Fruit fly (Drosophila melanogaster) whole organism, embryonic: ENCODE data around the gene CG32487.
A peak's percentile ranks its signal among the peaks of the same experiment; 100 is the strongest.

Experiments
- Asciz ChIP-seq: fragments of 200-800 bp; sonication (Bioruptor generic); optimal IDR thresholded peaks from 2 replicates; lab custom pipeline; 2017; ENCODE audit warnings: missing biosample characterization, mild to moderate bottlenecking, missing genetic modification characterization, missing genetic modification reagents
- CG11398 ChIP-seq: fragments of 200-800 bp; sonication (Bioruptor generic); optimal IDR thresholded peaks from 2 replicates; lab custom pipeline; 2016; ENCODE audit warnings: missing biosample characterization, missing genetic modification characterization
- CG12659 ChIP-seq: fragments of 200-800 bp; sonication (Bioruptor generic); optimal IDR thresholded peaks from 3 replicates; lab custom pipeline; 2017; ENCODE audit warnings: mild to moderate bottlenecking, missing biosample characterization, missing genetic modification reagents, missing genetic modification characterization
- CG12744 ChIP-seq: fragments of 200-800 bp; sonication (Bioruptor generic); optimal IDR thresholded peaks from 2 replicates; lab custom pipeline; 2016; ENCODE audit warnings: missing biosample characterization, missing genetic modification characterization
- CG14667 ChIP-seq: fragments of 200-800 bp; sonication (Bioruptor generic); IDR thresholded peaks from 2 replicates; pipeline ENCODE4 v1.3.6; 2022; ENCODE audit warnings: missing biosample characterization, missing genetic modification characterization
- CG14860 ChIP-seq: fragments of 200-800 bp; sonication (Bioruptor generic); IDR thresholded peaks from 3 replicates; pipeline ENCODE4 v1.3.6; 2022; ENCODE audit warnings: missing biosample characterization, missing genetic modification characterization; ENCODE audit not compliant: partially characterized antibody
- CG1647 ChIP-seq: fragments of 200-800 bp; sonication (Bioruptor generic); optimal IDR thresholded peaks from 3 replicates; lab custom pipeline; 2016; ENCODE audit warnings: missing biosample characterization, missing genetic modification characterization
- CG17328 ChIP-seq: fragments of 200-800 bp; sonication (Bioruptor generic); IDR thresholded peaks from 2 replicates; pipeline ENCODE4 v1.3.6; 2022; ENCODE audit warnings: missing biosample characterization, missing genetic modification characterization
- CG17829 ChIP-seq: fragments of 200-800 bp; optimal IDR thresholded peaks from 2 replicates; lab custom pipeline; 2019; ENCODE audit warnings: missing biosample characterization, mild to moderate bottlenecking, missing genetic modification characterization, moderate library complexity
- CG2129 ChIP-seq: fragments of 200-800 bp; sonication (Bioruptor generic); IDR thresholded peaks from 2 replicates; pipeline ENCODE4 v1.3.6; 2022; ENCODE audit warnings: missing biosample characterization, missing genetic modification characterization; ENCODE audit not compliant: partially characterized antibody
- CG2199 ChIP-seq: fragments of 200-800 bp; sonication (Bioruptor generic); IDR thresholded peaks from 3 replicates; pipeline ENCODE4 v1.3.6; 2022; ENCODE audit warnings: missing biosample characterization, missing genetic modification characterization
- CG31388 ChIP-seq: fragments of 200-800 bp; sonication (Bioruptor generic); optimal IDR thresholded peaks from 2 replicates; lab custom pipeline; 2016; ENCODE audit warnings: missing biosample characterization, missing genetic modification characterization
- CG4328 ChIP-seq: fragments of 200-800 bp; sonication (Bioruptor generic); optimal IDR thresholded peaks from 3 replicates; lab custom pipeline; 2017; ENCODE audit warnings: missing biosample characterization, missing genetic modification reagents, missing genetic modification characterization
- CG4404 ChIP-seq: fragments of 200-800 bp; sonication (Bioruptor generic); IDR thresholded peaks from 2 replicates; pipeline ENCODE4 v1.3.6; 2022; ENCODE audit warnings: missing biosample characterization, missing genetic modification characterization
- CG4617 ChIP-seq: fragments of 200-800 bp; sonication (Bioruptor generic); optimal IDR thresholded peaks from 3 replicates; lab custom pipeline; 2016; ENCODE audit warnings: missing biosample characterization, missing genetic modification characterization, borderline replicate concordance
- CG6175 ChIP-seq: fragments of 200-800 bp; sonication (Bioruptor generic); IDR thresholded peaks from 3 replicates; pipeline ENCODE4 v1.3.6; 2022; ENCODE audit warnings: missing biosample characterization, missing genetic modification characterization
- CG6254 ChIP-seq: fragments of 200-800 bp; sonication (Bioruptor generic); optimal IDR thresholded peaks from 3 replicates; lab custom pipeline; 2017; ENCODE audit warnings: mild to moderate bottlenecking, missing biosample characterization, missing genetic modification reagents, missing genetic modification characterization
- CG7839 ChIP-seq: fragments of 200-800 bp; sonication (Bioruptor generic); optimal IDR thresholded peaks from 3 replicates; lab custom pipeline; 2018; ENCODE audit warnings: missing biosample characterization, mild to moderate bottlenecking, missing genetic modification characterization, moderate library complexity
- CG9797 ChIP-seq: fragments of 200-800 bp; sonication (Bioruptor generic); optimal IDR thresholded peaks from 3 replicates; lab custom pipeline; 2018; ENCODE audit warnings: missing biosample characterization, mild to moderate bottlenecking, missing genetic modification characterization
- CrebB ChIP-seq: fragments of 200-800 bp; sonication (Bioruptor generic); optimal IDR thresholded peaks from 3 replicates; lab custom pipeline; 2018; ENCODE audit warnings: missing biosample characterization, mild to moderate bottlenecking, missing genetic modification characterization
- Dip3 ChIP-seq: fragments of 200-800 bp; sonication (Bioruptor generic); optimal IDR thresholded peaks from 3 replicates; lab custom pipeline; 2016; ENCODE audit warnings: missing biosample characterization, missing genetic modification characterization
- Doc2 ChIP-seq: fragments of 200-800 bp; sonication (Bioruptor generic); IDR thresholded peaks from 2 replicates; pipeline ENCODE4 v1.3.6; 2022; ENCODE audit warnings: missing biosample characterization, missing genetic modification characterization
- ERR ChIP-seq: fragments of 200-800 bp; sonication (Bioruptor generic); optimal IDR thresholded peaks from 2 replicates; lab custom pipeline; 2016; ENCODE audit warnings: missing biosample characterization, missing genetic modification characterization
- Lim3 ChIP-seq: fragments of 200-800 bp; sonication (Bioruptor generic); IDR thresholded peaks from 2 replicates; pipeline ENCODE4 v1.3.6; 2022; ENCODE audit warnings: missing biosample characterization, missing genetic modification characterization
- MESR4 ChIP-seq: fragments of 200-800 bp; sonication (Bioruptor generic); optimal IDR thresholded peaks from 2 replicates; lab custom pipeline; 2018; ENCODE audit warnings: missing biosample characterization, mild to moderate bottlenecking, missing genetic modification characterization, moderate library complexity
- Nf-YC ChIP-seq: fragments of 200-800 bp; optimal IDR thresholded peaks from 3 replicates; lab custom pipeline; 2019; ENCODE audit warnings: missing biosample characterization, mild to moderate bottlenecking, missing genetic modification characterization, moderate library complexity
- Six4 ChIP-seq: fragments of 200-800 bp; sonication (Bioruptor generic); optimal IDR thresholded peaks from 2 replicates; lab custom pipeline; 2016; ENCODE audit warnings: missing biosample characterization, missing genetic modification characterization
- Sox102F ChIP-seq: fragments of 200-800 bp; sonication (Bioruptor generic); optimal IDR thresholded peaks from 2 replicates; lab custom pipeline; 2018; ENCODE audit warnings: missing biosample characterization, mild to moderate bottlenecking, missing genetic modification characterization, moderate library complexity
- YL-1 ChIP-seq: fragments of 200-800 bp; sonication (Bioruptor generic); optimal IDR thresholded peaks from 3 replicates; lab custom pipeline; 2017; ENCODE audit warnings: missing biosample characterization, mild to moderate bottlenecking, missing genetic modification characterization
- abd-A ChIP-seq: fragments of 200-800 bp; sonication (Bioruptor generic); optimal IDR thresholded peaks from 3 replicates; lab custom pipeline; 2019; ENCODE audit warnings: missing biosample characterization, mild to moderate bottlenecking, missing genetic modification characterization, moderate library complexity
- ara ChIP-seq: fragments of 200-800 bp; sonication (Bioruptor generic); IDR thresholded peaks from 2 replicates; pipeline ENCODE4 v1.3.6; 2022; ENCODE audit warnings: missing biosample characterization, missing genetic modification characterization
- bcd ChIP-seq: fragments of 200-800 bp; sonication (Bioruptor generic); optimal IDR thresholded peaks from 2 replicates; lab custom pipeline; 2017; ENCODE audit warnings: missing biosample characterization, mild to moderate bottlenecking, missing genetic modification characterization
- bowl ChIP-seq: fragments of 200-800 bp; sonication (Bioruptor generic); IDR thresholded peaks from 2 replicates; pipeline ENCODE4 v1.3.6; 2022; ENCODE audit warnings: missing biosample characterization, missing genetic modification characterization
- chm ChIP-seq: fragments of 200-800 bp; sonication (Bioruptor generic); IDR thresholded peaks from 2 replicates; pipeline ENCODE4 v1.3.6; 2022; ENCODE audit warnings: missing biosample characterization, missing genetic modification characterization
- ci ChIP-seq: fragments of 200-800 bp; sonication (Bioruptor generic); IDR thresholded peaks from 3 replicates; pipeline ENCODE4 v1.3.6; 2022; ENCODE audit warnings: missing biosample characterization, missing genetic modification characterization
- crc ChIP-seq: fragments of 200-800 bp; sonication (Bioruptor generic); optimal IDR thresholded peaks from 2 replicates; lab custom pipeline; 2016; ENCODE audit warnings: missing biosample characterization, missing genetic modification characterization
- eve ChIP-seq, 2 experiments: fragments of >200 bp; optimal IDR thresholded peaks; 2 replicates each; lab custom pipeline; 2017; ENCODE audit warnings: missing biosample characterization in 2 of 2, missing genetic modification characterization in 2 of 2
- gce ChIP-seq: fragments of 200-800 bp; sonication (Bioruptor generic); IDR thresholded peaks from 3 replicates; pipeline ENCODE4 v1.3.6; 2022; ENCODE audit warnings: missing biosample characterization, missing genetic modification characterization
- hkb ChIP-seq, 2 experiments: fragments of 200-800 bp in 1 of 2; fragments of >200 bp in 1 of 2; sonication (Bioruptor generic) in 1 of 2; IDR thresholded peaks in 1 of 2; optimal IDR thresholded peaks in 1 of 2; 2 replicates each; pipeline versions ENCODE4 v1.3.6 to Lab custom; 2017 to 2022; ENCODE audit warnings: missing biosample characterization in 1 of 2, missing genetic modification characterization in 1 of 2
- lbe ChIP-seq: fragments of 200-800 bp; sonication (Bioruptor generic); optimal IDR thresholded peaks from 2 replicates; lab custom pipeline; 2016; ENCODE audit warnings: missing biosample characterization, mild to moderate bottlenecking, missing genetic modification characterization
- lmd ChIP-seq: fragments of 200-800 bp; sonication (Bioruptor generic); IDR thresholded peaks from 2 replicates; pipeline ENCODE4 v1.3.6; 2022; ENCODE audit warnings: missing biosample characterization, missing genetic modification characterization
- nerfin-2 ChIP-seq: fragments of 200-800 bp; sonication (Bioruptor generic); IDR thresholded peaks from 2 replicates; pipeline ENCODE4 v1.3.6; 2022; ENCODE audit warnings: missing biosample characterization, missing genetic modification characterization; ENCODE audit not compliant: partially characterized antibody
- otp ChIP-seq: fragments of 200-800 bp; sonication (Bioruptor generic); IDR thresholded peaks from 3 replicates; pipeline ENCODE4, ENCODE4 v1.3.6; 2022; ENCODE audit warnings: missing biosample characterization, missing genetic modification characterization
- pfk ChIP-seq: fragments of 200-800 bp; sonication (Bioruptor generic); optimal IDR thresholded peaks from 2 replicates; lab custom pipeline; 2018; ENCODE audit warnings: missing biosample characterization, mild to moderate bottlenecking, missing genetic modification characterization, moderate library complexity
- sim ChIP-seq: fragments of 200-800 bp; sonication (Bioruptor generic); IDR thresholded peaks from 2 replicates; pipeline ENCODE4 v1.3.6; 2022; ENCODE audit warnings: missing biosample characterization, missing genetic modification characterization
- sug ChIP-seq: fragments of 200-800 bp; optimal IDR thresholded peaks from 2 replicates; lab custom pipeline; 2019; ENCODE audit warnings: missing biosample characterization, mild to moderate bottlenecking, missing genetic modification characterization, moderate library complexity
- wek ChIP-seq: fragments of 200-800 bp; sonication (Bioruptor generic); optimal IDR thresholded peaks from 3 replicates; lab custom pipeline; 2018; ENCODE audit warnings: missing biosample characterization, mild to moderate bottlenecking, missing genetic modification characterization, moderate library complexity
- zen ChIP-seq: fragments of 200-800 bp; sonication (Bioruptor generic); optimal IDR thresholded peaks from 3 replicates; lab custom pipeline; 2018; ENCODE audit warnings: missing biosample characterization, mild to moderate bottlenecking, missing genetic modification characterization, moderate library complexity

The CG32487 gene

dm6 chr3L:3035769-3036583 is 18.9 kb upstream of the CG32487 start (continued):
- TF ChIP-seq CG6254 (GFP tag; lab: Kevin White, UChicago) (peak; percentile 80), CG7839 (tag; lab: Kevin White, UChicago) (peak; percentile 91), lbe (GFP tag; lab: Kevin White, UChicago) (peak; percentile 57), CG4328 (GFP tag; lab: Kevin White, UChicago) (peak; percentile 87), bowl (GFP tag; lab: Robert Waterston, UW) (peak; percentile 17; the same call in 1 of the 2 replicates), CG11398 (GFP tag; lab: Kevin White, UChicago) (peak; percentile 46), gce (GFP tag; lab: Robert Waterston, UW) (peak; percentile 60; the same call in 1 of the 3 replicates), CG17328 (GFP tag; lab: Robert Waterston, UW) (peak; percentile 82), hkb (optimal IDR thresholded peaks at IDR 0.05; lab: Kevin White, UChicago) (no peak), hkb (GFP tag; IDR thresholded peaks at IDR 0.05; lab: Robert Waterston, UW) (peak; percentile 88), eve (GFP tag; optimal IDR thresholded peaks at IDR 0.05; lab: Kevin White, UChicago) (peak in 1 of 2 experiments; percentile 9), pfk (GFP tag; lab: Kevin White, UChicago) (peak; percentile 9), ERR (GFP tag; lab: Kevin White, UChicago) (peak; percentile 40), MESR4 (no peak), CG14667 (GFP tag; lab: Robert Waterston, UW) (peak; percentile 50), Lim3 (GFP tag; lab: Robert Waterston, UW) (0 out of 2 replicates have a peak, but pooled peaks have one; percentile 8), CG4404 (GFP tag; lab: Robert Waterston, UW) (peak; percentile 70), ara (GFP tag; lab: Robert Waterston, UW) (peak; percentile 72), CG14860 (no peak), Dip3 (GFP tag; lab: Kevin White, UChicago) (peak; percentile 68), bcd (GFP tag; lab: Kevin White, UChicago) (peak; percentile 88), CG1647 (peak; percentile 42), nerfin-2 (GFP tag; lab: Robert Waterston, UW) (no peak), CG17829 (peak; percentile 87), CrebB (tag; lab: Kevin White, UChicago) (peak; percentile 82), CG4617 (GFP tag; lab: Kevin White, UChicago) (peak; percentile 5), zen (tag; lab: Kevin White, UChicago) (peak; percentile 83), wek (GFP tag; lab: Kevin White, UChicago) (peak; percentile 59), Doc2 (no peak), chm (GFP tag; lab: Robert Waterston, UW) (peak; percentile 73), Asciz (GFP tag; lab: Kevin White, UChicago) (peak; percentile 79), CG31388 (GFP tag; lab: Kevin White, UChicago) (peak; percentile 51), Nf-YC (peak; percentile 82), Sox102F (GFP tag; lab: Kevin White, UChicago) (peak; percentile 78), lmd (GFP tag; lab: Robert Waterston, UW) (peak; percentile 72), YL-1 (GFP tag; lab: Kevin White, UChicago) (peak; percentile 57), CG6175 (GFP tag; lab: Robert Waterston, UW) (no peak), sim (peak; percentile 55), otp (GFP tag; lab: Robert Waterston, UW) (peak; percentile 68), CG2129 (GFP tag; lab: Robert Waterston, UW) (no peak), CG9797 (GFP tag; lab: Kevin White, UChicago) (no peak), Six4 (GFP tag; lab: Kevin White, UChicago) (peak; percentile 62), abd-A (tag; lab: Kevin White, UChicago) (no peak), CG12659 (GFP tag; lab: Kevin White, UChicago) (peak; percentile 90), ci (GFP tag; lab: Robert Waterston, UW) (peak; percentile 90), CG12744 (GFP tag; lab: Kevin White, UChicago) (peak; percentile 44), sug (peak; percentile 85), CG2199 (GFP tag; lab: Robert Waterston, UW) (0 out of 3 replicates have a peak, but pooled peaks have one; percentile 45), crc (peak; percentile 79)
